Worm (Caenorhabditis elegans): ENCODE data around the gene zhit-2.

Gene zhit-2

ce11 chrIII:4281955-4282618 lies 37.9 kb upstream of the zhit-2 start (continued):
- TF ChIP-seq ztf-1 (GFP tag; conservative IDR thresholded peaks at IDR 0.05) (no peak), unc-62 (GFP tag; optimal IDR thresholded peaks at IDR 0.05) (peak; percentile 85), fos-1 (tag; optimal IDR thresholded peaks at IDR 0.05) (peak; percentile 94), nhr-6 (tag; optimal IDR thresholded peaks at IDR 0.05) (peak; percentile 96), ZK546.5 (tag; optimal IDR thresholded peaks at IDR 0.05) (peak; percentile 57), Y55F3AM.14 (GFP tag; optimal IDR thresholded peaks at IDR 0.05) (peak; percentile 99), snpc-4 (tag; optimal IDR thresholded peaks at IDR 0.05) (peak; percentile 91), elt-3 (tag; optimal IDR thresholded peaks at IDR 0.05) (no peak), nhr-11 (tag; optimal IDR thresholded peaks at IDR 0.05) (peak; percentile 70), unc-55 (GFP tag; optimal IDR thresholded peaks at IDR 0.05) (peak; percentile 87), ceh-82 (tag; optimal IDR thresholded peaks at IDR 0.05) (peak; percentile 74), skn-1 (tag; optimal IDR thresholded peaks at IDR 0.05) (peak; percentile 54), ztf-4 (tag; optimal IDR thresholded peaks at IDR 0.05) (peak; percentile 97), F13H6.1 (tag; optimal IDR thresholded peaks at IDR 0.05) (peak; percentile 100)

ce11 chrIII:4280215-4281173 lies 36.3 kb upstream of the zhit-2 start, which contains the start of gene sup-26:
Gene sup-26 (minus strand): TSS chrIII:4280224.
- no peak for TF ChIP-seq nhr-12 (tag; optimal IDR thresholded peaks at IDR 0.05)
- TF ChIP-seq ztf-1 (GFP tag; conservative IDR thresholded peaks at IDR 0.05): no peak
- peak in 1 of 2 experiments; percentile 18 for TF ChIP-seq lsy-2 (tag; optimal IDR thresholded peaks at IDR 0.05)
- no peak for TF ChIP-seq blmp-1 (tag; optimal IDR thresholded peaks at IDR 0.05; ENCODE audit: insufficient read depth)
- no peak for TF ChIP-seq sem-4 (tag; optimal IDR thresholded peaks at IDR 0.05)
- no peak for TF ChIP-seq nhr-11 (tag; optimal IDR thresholded peaks at IDR 0.05)
- TF ChIP-seq sma-3 (GFP tag; optimal IDR thresholded peaks at IDR 0.05): no peak
- TF ChIP-seq R02D3.7 (tag; optimal IDR thresholded peaks at IDR 0.05): no peak
- peak; percentile 62 for TF ChIP-seq nhr-129 (tag; optimal IDR thresholded peaks at IDR 0.05)
- no peak for TF ChIP-seq lin-11 (tag; optimal IDR thresholded peaks at IDR 0.05)
- peak; percentile 17 for TF ChIP-seq fos-1 (tag; optimal IDR thresholded peaks at IDR 0.05)
- TF ChIP-seq nhr-237 (tag; optimal IDR thresholded peaks at IDR 0.05): no peak
- TF ChIP-seq ztf-11 (tag; optimal IDR thresholded peaks at IDR 0.05): no peak
- peak; percentile 41 for TF ChIP-seq lin-13 (GFP tag; optimal IDR thresholded peaks at IDR 0.05)
- no peak for TF ChIP-seq nhr-77 (tag; optimal IDR thresholded peaks at IDR 0.05)
- no peak for TF ChIP-seq ZK546.5 (tag; optimal IDR thresholded peaks at IDR 0.05)
- peak; percentile 19 for TF ChIP-seq nhr-21 (tag; optimal IDR thresholded peaks at IDR 0.05)
- no peak for TF ChIP-seq nhr-10 (tag; optimal IDR thresholded peaks at IDR 0.05)
- no peak for TF ChIP-seq unc-55 (GFP tag; optimal IDR thresholded peaks at IDR 0.05)
- TF ChIP-seq egl-27 (tag; optimal IDR thresholded peaks at IDR 0.05): no peak
- no peak for TF ChIP-seq unc-62 (GFP tag; optimal IDR thresholded peaks at IDR 0.05)
- TF ChIP-seq gmeb-1 (tag; optimal IDR thresholded peaks at IDR 0.05): no peak
- TF ChIP-seq snpc-4 (tag; optimal IDR thresholded peaks at IDR 0.05): no peak
- TF ChIP-seq elt-1 (tag; optimal IDR thresholded peaks at IDR 0.05): no peak
- TF ChIP-seq nhr-25 (tag; optimal IDR thresholded peaks at IDR 0.05): peak; percentile 20
- peak; percentile 67 for TF ChIP-seq ceh-16 (tag; optimal IDR thresholded peaks at IDR 0.05)
- peak; percentile 62 for TF ChIP-seq F13H6.1 (tag; optimal IDR thresholded peaks at IDR 0.05)
- no peak for TF ChIP-seq mdl-1 (tag; optimal IDR thresholded peaks at IDR 0.05)
- peak; percentile 25 for TF ChIP-seq sma-9 (GFP tag; optimal IDR thresholded peaks at IDR 0.05)
- TF ChIP-seq sma-9 (tag; optimal IDR thresholded peaks at IDR 0.05): no peak
- no peak for TF ChIP-seq crh-2 (tag; optimal IDR thresholded peaks at IDR 0.05)
- no peak for TF ChIP-seq alr-1 (tag; optimal IDR thresholded peaks at IDR 0.05)

- TF ChIP-seq peb-1 (tag; optimal IDR thresholded peaks at IDR 0.05): no peak
- TF ChIP-seq elt-3 (tag; optimal IDR thresholded peaks at IDR 0.05): no peak
- no peak for TF ChIP-seq lin-39 (tag; optimal IDR thresholded peaks at IDR 0.05)
- TF ChIP-seq nhr-6 (tag; optimal IDR thresholded peaks at IDR 0.05): no peak
- TF ChIP-seq F13H6.1 (tag; optimal IDR thresholded peaks at IDR 0.05): no peak
- no peak for TF ChIP-seq ama-1 (optimal IDR thresholded peaks at IDR 0.05)
- TF ChIP-seq mdl-1 (tag; optimal IDR thresholded peaks at IDR 0.05): no peak
- no peak for TF ChIP-seq nhr-25 (tag; optimal IDR thresholded peaks at IDR 0.05)
- TF ChIP-seq nhr-21 (tag; optimal IDR thresholded peaks at IDR 0.05): no peak
- no peak for TF ChIP-seq sma-9 (GFP tag; optimal IDR thresholded peaks at IDR 0.05)
- no peak for TF ChIP-seq sma-9 (tag; optimal IDR thresholded peaks at IDR 0.05)
- no peak for TF ChIP-seq elt-1 (tag; optimal IDR thresholded peaks at IDR 0.05)
- TF ChIP-seq aly-2 (tag; optimal IDR thresholded peaks at IDR 0.05): no peak
- TF ChIP-seq ztf-4 (tag; optimal IDR thresholded peaks at IDR 0.05): no peak
- TF ChIP-seq mbf-1 (tag; optimal IDR thresholded peaks at IDR 0.05): no peak
- no peak for TF ChIP-seq ztf-11 (tag; optimal IDR thresholded peaks at IDR 0.05)
- TF ChIP-seq egl-27 (tag; optimal IDR thresholded peaks at IDR 0.05): no peak
- no peak for TF ChIP-seq alr-1 (tag; optimal IDR thresholded peaks at IDR 0.05)
Observed at ce11 chrIII:4278203-4278602, 34.0 kb upstream of the zhit-2 start.

All from whole organism, L2 larva.